Fruit fly (Drosophila melanogaster): ENCODE measurements around the gene CG2187.

The CG2187 gene

DNA sequence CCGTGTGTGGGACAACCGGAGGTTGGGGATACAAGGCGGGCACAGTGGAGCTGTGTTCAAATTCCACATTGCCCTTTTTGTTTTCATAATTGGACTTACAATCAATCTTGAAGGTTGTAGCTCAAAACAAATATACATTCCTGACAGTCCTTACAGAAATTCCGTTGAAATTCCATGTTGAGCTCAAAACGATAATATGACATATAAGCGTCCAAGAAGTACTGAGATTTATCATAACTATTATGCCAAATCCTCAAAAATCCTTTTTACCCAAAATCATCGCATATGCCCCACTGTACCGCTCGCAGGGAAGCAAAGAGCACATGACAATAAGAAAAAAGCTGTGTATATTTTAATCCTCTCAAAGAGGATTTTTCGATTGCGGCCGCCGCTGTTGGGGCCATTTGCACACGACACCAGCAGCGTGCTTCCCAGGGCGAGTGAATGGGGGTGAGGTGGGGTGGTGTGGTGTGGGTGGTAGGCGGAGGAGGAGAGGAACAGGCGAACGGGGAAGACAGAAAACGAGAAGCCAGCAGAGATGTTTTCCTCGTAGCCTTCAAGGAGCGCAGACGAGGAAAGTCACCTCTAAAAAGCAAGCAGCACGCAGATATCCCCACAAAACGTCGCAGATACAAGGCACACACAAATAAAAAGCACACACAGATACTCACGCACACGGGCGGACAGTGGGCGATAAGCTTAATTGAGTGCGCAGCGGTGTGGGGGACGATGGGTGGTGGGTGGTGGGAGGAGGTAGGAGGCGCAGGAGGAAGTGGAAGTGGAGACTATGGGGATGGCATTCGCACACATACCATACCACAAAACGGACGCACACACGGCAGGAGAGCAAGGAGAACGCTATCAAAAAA is 40.9 kb downstream of the CG2187 start (continued):
- peak; percentile 81 for TF ChIP-seq CG6792 (GFP tag; optimal IDR thresholded peaks at IDR 0.05)
- TF ChIP-seq CG3919 (GFP tag; optimal IDR thresholded peaks at IDR 0.05): peak; percentile 80
- TF ChIP-seq Ets21C (GFP tag; optimal IDR thresholded peaks at IDR 0.05): peak; percentile 84
- TF ChIP-seq esn (GFP tag; optimal IDR thresholded peaks at IDR 0.05): peak; percentile 89
- TF ChIP-seq CG6808 (GFP tag; optimal IDR thresholded peaks at IDR 0.05): peak; percentile 79
- TF ChIP-seq CG7368 (GFP tag; optimal IDR thresholded peaks at IDR 0.05): peak; percentile 69
- TF ChIP-seq fd59A (GFP tag; optimal IDR thresholded peaks at IDR 0.05): peak; percentile 83
- TF ChIP-seq achi (GFP tag; optimal IDR thresholded peaks at IDR 0.05): peak; percentile 83
- peak; percentile 89 for TF ChIP-seq Met (GFP tag; optimal IDR thresholded peaks at IDR 0.05)
- peak; percentile 87 for TF ChIP-seq Hr39 (GFP tag; optimal IDR thresholded peaks at IDR 0.05)
- peak; percentile 85 for TF ChIP-seq Smox (GFP tag; optimal IDR thresholded peaks at IDR 0.05)
- peak; percentile 65 for TF ChIP-seq CG9139 (GFP tag; optimal IDR thresholded peaks at IDR 0.05)
- peak; percentile 86 for TF ChIP-seq CG32006 (GFP tag; optimal IDR thresholded peaks at IDR 0.05)
- peak; percentile 87 for TF ChIP-seq topi (GFP tag; optimal IDR thresholded peaks at IDR 0.05)
- peak; percentile 87 for TF ChIP-seq pdm3 (GFP tag; optimal IDR thresholded peaks at IDR 0.05)
- TF ChIP-seq CG16779 (tag; optimal IDR thresholded peaks at IDR 0.05): peak; percentile 29
- TF ChIP-seq Eip93F (GFP tag; optimal IDR thresholded peaks at IDR 0.05): no peak
- peak; percentile 56 for TF ChIP-seq fd85E (GFP tag; optimal IDR thresholded peaks at IDR 0.05)
- TF ChIP-seq Lpt (GFP tag; optimal IDR thresholded peaks at IDR 0.05): peak; percentile 64
- TF ChIP-seq CG3032 (tag; optimal IDR thresholded peaks at IDR 0.05): peak; percentile 84

DNA sequence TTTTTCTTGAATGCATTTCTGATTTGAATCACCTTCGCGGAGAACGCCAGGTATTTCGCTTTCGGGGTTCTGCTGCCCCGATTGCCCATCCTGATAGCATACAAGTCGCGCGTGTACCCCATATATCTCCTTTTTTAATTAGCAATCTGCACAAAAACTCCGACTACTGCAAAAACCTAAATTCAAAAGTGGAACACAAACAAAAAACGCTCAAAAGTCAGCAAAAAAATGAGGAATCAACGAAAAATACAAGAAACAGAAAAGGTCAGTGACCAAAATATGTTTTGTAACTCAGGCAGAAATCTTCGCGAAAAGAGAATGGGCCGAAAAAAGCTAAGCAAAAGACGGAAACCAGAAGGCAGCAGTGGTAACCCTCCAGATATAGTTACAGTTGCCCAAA is 42.2 kb downstream of the CG2187 start:
- no peak for TF ChIP-seq ss (GFP tag; optimal IDR thresholded peaks at IDR 0.05)
- TF ChIP-seq CG11762 (GFP tag; optimal IDR thresholded peaks at IDR 0.05; ENCODE audit: insufficient read depth): no peak
- no peak for TF ChIP-seq CG31627 (GFP tag; optimal IDR thresholded peaks at IDR 0.05)
- TF ChIP-seq topi (GFP tag; optimal IDR thresholded peaks at IDR 0.05): no peak
- no peak for TF ChIP-seq Hr38 (GFP tag; optimal IDR thresholded peaks at IDR 0.05)
- no peak for TF ChIP-seq CG3032 (tag; optimal IDR thresholded peaks at IDR 0.05)
- no peak for TF ChIP-seq Sox14 (GFP tag; optimal IDR thresholded peaks at IDR 0.05)
- TF ChIP-seq CG8319 (GFP tag; optimal IDR thresholded peaks at IDR 0.05): no peak
- TF ChIP-seq OdsH (GFP tag; optimal IDR thresholded peaks at IDR 0.05): no peak
- TF ChIP-seq dsx (GFP tag; optimal IDR thresholded peaks at IDR 0.05; ENCODE audit: poor library complexity, severe bottlenecking): no peak
- no peak for TF ChIP-seq Hr39 (GFP tag; optimal IDR thresholded peaks at IDR 0.05)
- no peak for TF ChIP-seq pdm3 (GFP tag; optimal IDR thresholded peaks at IDR 0.05)
- TF ChIP-seq CG6163 (GFP tag; IDR thresholded peaks at IDR 0.05): no peak
- TF ChIP-seq CG16779 (tag; optimal IDR thresholded peaks at IDR 0.05): no peak
- TF ChIP-seq dac (GFP tag; optimal IDR thresholded peaks at IDR 0.05): no peak
- TF ChIP-seq CG4318 (GFP tag; optimal IDR thresholded peaks at IDR 0.05): no peak
- TF ChIP-seq CG6808 (GFP tag; optimal IDR thresholded peaks at IDR 0.05): no peak

DNA sequence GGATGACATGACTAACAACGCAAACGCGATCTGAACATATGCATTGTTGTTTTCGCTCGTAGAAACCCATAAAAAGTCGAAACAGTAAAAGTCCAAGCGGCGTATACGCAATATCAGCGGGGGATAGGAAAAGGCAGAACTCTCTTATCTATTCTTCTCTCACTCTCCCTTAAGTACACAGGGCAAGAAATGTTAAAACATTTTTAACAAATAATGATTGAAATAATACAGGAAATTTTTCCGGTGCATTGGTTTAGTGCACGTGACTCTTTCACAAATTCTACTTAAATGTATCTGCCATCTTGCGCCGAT is 42.8 kb downstream of the CG2187 start:
- TF ChIP-seq cyc (GFP tag; optimal IDR thresholded peaks at IDR 0.05): peak; percentile 15
- TF ChIP-seq svp (GFP tag): peak; percentile 77
- TF ChIP-seq Smox (GFP tag; optimal IDR thresholded peaks at IDR 0.05): peak; percentile 20
- TF ChIP-seq fkh (GFP tag; optimal IDR thresholded peaks at IDR 0.05): peak; percentile 70
- TF ChIP-seq Sox102F (GFP tag; optimal IDR thresholded peaks at IDR 0.05): peak; percentile 14
- TF ChIP-seq fd85E (GFP tag; optimal IDR thresholded peaks at IDR 0.05): no peak
- TF ChIP-seq pdm3 (GFP tag; optimal IDR thresholded peaks at IDR 0.05): peak; percentile 2
- TF ChIP-seq lz (GFP tag; optimal IDR thresholded peaks at IDR 0.05): peak; percentile 2
- TF ChIP-seq net (GFP tag; optimal IDR thresholded peaks at IDR 0.05): peak; percentile 36
- TF ChIP-seq CG8319 (GFP tag; optimal IDR thresholded peaks at IDR 0.05): no peak
- peak; percentile 7 for TF ChIP-seq achi (GFP tag; optimal IDR thresholded peaks at IDR 0.05)
- TF ChIP-seq acj6 (GFP tag; optimal IDR thresholded peaks at IDR 0.05): no peak
- TF ChIP-seq CG7368 (GFP tag; optimal IDR thresholded peaks at IDR 0.05): no peak
- 0 out of 3 replicates have a peak, but pooled peaks have one; percentile 27 for TF ChIP-seq eg (GFP tag; IDR thresholded peaks at IDR 0.05)
- TF ChIP-seq Eip78C (GFP tag): peak; percentile 61
- peak; percentile 12; the same call in 1 of the 3 replicates for TF ChIP-seq CG6163 (GFP tag; IDR thresholded peaks at IDR 0.05)
- peak; percentile 13 for TF ChIP-seq topi (GFP tag; optimal IDR thresholded peaks at IDR 0.05)

All from whole organism, prepupa.